Fruit fly (Drosophila melanogaster) whole organism, embryonic: ENCODE data around the gene ND-24.

Experiments used
- Bgb ChIP-seq: fragments of 200-800 bp; sonication (Bioruptor generic); IDR thresholded peaks from 2 replicates; pipeline ENCODE4 v1.3.6; 2022; ENCODE audit warnings: missing biosample characterization, missing genetic modification characterization; ENCODE audit not compliant: partially characterized antibody
- Bteb2 ChIP-seq: fragments of 200-800 bp; sonication (Bioruptor generic); optimal IDR thresholded peaks from 2 replicates; lab custom pipeline; 2016; ENCODE audit warnings: missing biosample characterization, missing genetic modification characterization
- CG1024 ChIP-seq: fragments of 200-800 bp; sonication (Bioruptor generic); IDR thresholded peaks from 2 replicates; pipeline ENCODE4 v1.3.6; 2022; ENCODE audit warnings: missing biosample characterization, missing genetic modification characterization
- CG10979 ChIP-seq: fragments of 200-800 bp; sonication (Bioruptor generic); optimal IDR thresholded peaks from 2 replicates; lab custom pipeline; 2018; ENCODE audit warnings: missing biosample characterization, mild to moderate bottlenecking, missing genetic modification characterization, moderate library complexity
- CG12071 ChIP-seq: fragments of 200-800 bp; sonication (Bioruptor generic); optimal IDR thresholded peaks from 3 replicates; lab custom pipeline; 2018; ENCODE audit warnings: missing biosample characterization, mild to moderate bottlenecking, missing genetic modification characterization
- CG1233 ChIP-seq: fragments of 200-800 bp; sonication (Bioruptor generic); optimal IDR thresholded peaks from 4 replicates; lab custom pipeline; 2018; ENCODE audit warnings: missing biosample characterization, mild to moderate bottlenecking, missing genetic modification characterization
- CG12744 ChIP-seq: fragments of 200-800 bp; sonication (Bioruptor generic); optimal IDR thresholded peaks from 2 replicates; lab custom pipeline; 2016; ENCODE audit warnings: missing biosample characterization, missing genetic modification characterization
- CG13296 ChIP-seq: fragments of 200-800 bp; sonication (Bioruptor generic); optimal IDR thresholded peaks from 3 replicates; lab custom pipeline; 2018; ENCODE audit warnings: missing biosample characterization, mild to moderate bottlenecking, missing genetic modification characterization
- CG17612 ChIP-seq: fragments of 200-800 bp; sonication (Bioruptor generic); IDR thresholded peaks from 2 replicates; pipeline ENCODE4 v1.3.6; 2022; ENCODE audit warnings: missing biosample characterization, missing genetic modification characterization
- CG18262 ChIP-seq: fragments of 200-800 bp; optimal IDR thresholded peaks from 3 replicates; lab custom pipeline; 2019; ENCODE audit warnings: missing biosample characterization, mild to moderate bottlenecking, missing genetic modification characterization, moderate library complexity
- CG2129 ChIP-seq: fragments of 200-800 bp; sonication (Bioruptor generic); IDR thresholded peaks from 2 replicates; pipeline ENCODE4 v1.3.6; 2022; ENCODE audit warnings: missing biosample characterization, missing genetic modification characterization; ENCODE audit not compliant: partially characterized antibody
- CG2202 ChIP-seq: fragments of 200-800 bp; sonication (Bioruptor generic); optimal IDR thresholded peaks from 2 replicates; lab custom pipeline; 2018; ENCODE audit warnings: missing biosample characterization, mild to moderate bottlenecking, missing genetic modification characterization
- CG4820 ChIP-seq: fragments of 200-800 bp; sonication (Bioruptor generic); optimal IDR thresholded peaks from 3 replicates; lab custom pipeline; 2016; ENCODE audit warnings: missing biosample characterization, missing genetic modification characterization
- CG7357 ChIP-seq: fragments of 200-800 bp; sonication (Bioruptor generic); IDR thresholded peaks from 3 replicates; pipeline ENCODE4 v1.3.6; 2022; ENCODE audit warnings: missing biosample characterization, missing genetic modification characterization
- CG8281 ChIP-seq: fragments of 200-800 bp; sonication (Bioruptor generic); optimal IDR thresholded peaks from 2 replicates; lab custom pipeline; 2018; ENCODE audit warnings: missing biosample characterization, mild to moderate bottlenecking, missing genetic modification characterization, moderate library complexity
- E2f2 ChIP-seq: fragments of 200-800 bp; sonication (Bioruptor generic); IDR thresholded peaks from 2 replicates; pipeline ENCODE4 v1.3.6; 2022; ENCODE audit warnings: missing biosample characterization, missing genetic modification characterization
- Ets65A ChIP-seq: fragments of 200-800 bp; sonication (Bioruptor generic); peaks from one replicate; lab custom pipeline; 2016; ENCODE audit warnings: missing biosample characterization, missing genetic modification characterization
- Gsc ChIP-seq: fragments of 200-800 bp; sonication (Bioruptor generic); IDR thresholded peaks from 2 replicates; pipeline ENCODE4 v1.3.6; 2022; ENCODE audit warnings: missing biosample characterization, missing genetic modification characterization
- HLH4C ChIP-seq: fragments of 200-800 bp; sonication (Bioruptor generic); IDR thresholded peaks from 3 replicates; pipeline ENCODE4 v1.3.6; 2022; ENCODE audit warnings: missing biosample characterization, missing genetic modification characterization; ENCODE audit not compliant: partially characterized antibody
- Lhr ChIP-seq: fragments of 200-800 bp; sonication (Bioruptor generic); optimal IDR thresholded peaks from 3 replicates; lab custom pipeline; 2017; ENCODE audit warnings: mild to moderate bottlenecking, missing biosample characterization, missing genetic modification reagents, missing genetic modification characterization
- Mes4 ChIP-seq: fragments of 200-800 bp; sonication (Bioruptor generic); optimal IDR thresholded peaks from 2 replicates; lab custom pipeline; 2016; ENCODE audit warnings: missing biosample characterization, missing genetic modification characterization
- NC2α ChIP-seq: fragments of 200-800 bp; sonication (Bioruptor generic); optimal IDR thresholded peaks from 2 replicates; lab custom pipeline; 2016; ENCODE audit warnings: missing biosample characterization, missing genetic modification characterization
- Nf-YA ChIP-seq: fragments of 200-800 bp; sonication (Bioruptor generic); IDR thresholded peaks from 2 replicates; pipeline ENCODE4 v1.3.6; 2022; ENCODE audit warnings: missing biosample characterization, missing genetic modification characterization
- Scr ChIP-seq: fragments of 200-800 bp; sonication (Bioruptor generic); IDR thresholded peaks from 2 replicates; pipeline ENCODE4 v1.3.6; 2022; ENCODE audit warnings: missing biosample characterization, missing genetic modification characterization; ENCODE audit not compliant: partially characterized antibody
- Sry-β ChIP-seq: fragments of 200-800 bp; sonication (Bioruptor generic); optimal IDR thresholded peaks from 2 replicates; lab custom pipeline; 2018; ENCODE audit warnings: missing biosample characterization, mild to moderate bottlenecking, missing genetic modification characterization, moderate library complexity
- Sry-δ ChIP-seq: fragments of 200-800 bp; sonication (Bioruptor generic); optimal IDR thresholded peaks from 2 replicates; lab custom pipeline; 2016; ENCODE audit warnings: missing biosample characterization, missing genetic modification characterization
- Stat92E ChIP-seq, 3 experiments: fragments of >200 bp in 2 of 3; fragments of 200-800 bp in 1 of 3; sonication (Bioruptor generic) in 1 of 3; optimal IDR thresholded peaks; 2 replicates each; lab custom pipeline; 2017 to 2019; ENCODE audit warnings: missing biosample characterization in 3 of 3, missing genetic modification characterization in 3 of 3, mild to moderate bottlenecking in 1 of 3, moderate library complexity in 1 of 3
- aop ChIP-seq: fragments of 200-800 bp; sonication (Bioruptor generic); IDR thresholded peaks from 2 replicates; pipeline ENCODE4 v1.3.6; 2022; ENCODE audit warnings: missing biosample characterization, missing genetic modification characterization
- cad ChIP-seq: fragments of >200 bp; optimal IDR thresholded peaks from 2 replicates; lab custom pipeline; 2017; ENCODE audit warnings: missing biosample characterization, missing genetic modification characterization
- chm ChIP-seq: fragments of 200-800 bp; sonication (Bioruptor generic); IDR thresholded peaks from 2 replicates; pipeline ENCODE4 v1.3.6; 2022; ENCODE audit warnings: missing biosample characterization, missing genetic modification characterization
- emc ChIP-seq: fragments of 200-800 bp; sonication (Bioruptor generic); optimal IDR thresholded peaks from 2 replicates; lab custom pipeline; 2016; ENCODE audit warnings: missing biosample characterization, missing genetic modification characterization
- fd102C ChIP-seq: fragments of 200-800 bp; sonication (Bioruptor generic); optimal IDR thresholded peaks from 2 replicates; lab custom pipeline; 2018; ENCODE audit warnings: missing biosample characterization, mild to moderate bottlenecking, missing genetic modification characterization, moderate library complexity
- gcm ChIP-seq: fragments of 200-800 bp; sonication (Bioruptor generic); optimal IDR thresholded peaks from 2 replicates; lab custom pipeline; 2019; ENCODE audit warnings: missing biosample characterization, mild to moderate bottlenecking, missing genetic modification characterization, moderate library complexity
- grn ChIP-seq: fragments of 200-800 bp; sonication (Bioruptor generic); optimal IDR thresholded peaks from 3 replicates; lab custom pipeline; 2017; ENCODE audit warnings: missing biosample characterization, missing genetic modification characterization
- her ChIP-seq: fragments of 200-800 bp; sonication (Bioruptor generic); optimal IDR thresholded peaks from 2 replicates; lab custom pipeline; 2016; ENCODE audit warnings: missing biosample characterization, missing genetic modification characterization
- jing ChIP-seq: fragments of 200-800 bp; sonication (Bioruptor generic); optimal IDR thresholded peaks from 2 replicates; lab custom pipeline; 2018; ENCODE audit warnings: missing biosample characterization, mild to moderate bottlenecking, missing genetic modification characterization
- maf-S ChIP-seq: fragments of 200-800 bp; sonication (Bioruptor generic); optimal IDR thresholded peaks from 2 replicates; lab custom pipeline; 2016; ENCODE audit warnings: missing biosample characterization, missing genetic modification characterization
- mirr ChIP-seq: fragments of 200-800 bp; sonication (Bioruptor generic); optimal IDR thresholded peaks from 3 replicates; lab custom pipeline; 2018; ENCODE audit warnings: missing biosample characterization, mild to moderate bottlenecking, missing genetic modification characterization
- p53 ChIP-seq: fragments of 200-800 bp; sonication (Bioruptor generic); optimal IDR thresholded peaks from 2 replicates; lab custom pipeline; 2016; ENCODE audit warnings: missing biosample characterization, missing genetic modification characterization
- pb ChIP-seq: fragments of 200-800 bp; sonication (Bioruptor generic); optimal IDR thresholded peaks from 3 replicates; lab custom pipeline; 2016; ENCODE audit warnings: missing biosample characterization, missing genetic modification characterization
- peb ChIP-seq: fragments of 200-800 bp; sonication (Bioruptor generic); IDR thresholded peaks from 2 replicates; pipeline ENCODE4 v1.3.6; 2022; ENCODE audit warnings: missing biosample characterization, missing genetic modification characterization
- prd ChIP-seq, 3 experiments: fragments of >200 bp in 2 of 3; fragments of 200-800 bp in 1 of 3; sonication (Bioruptor generic) in 1 of 3; optimal IDR thresholded peaks in 2 of 3; IDR thresholded peaks in 1 of 3; 2 replicates in 2 of 3; 3 replicates in 1 of 3; pipeline versions ENCODE4 v1.3.6 to Lab custom; 2017 to 2022; ENCODE audit warnings: missing biosample characterization in 1 of 3, missing genetic modification characterization in 1 of 3
- run ChIP-seq: fragments of 200-800 bp; sonication (Bioruptor generic); optimal IDR thresholded peaks from 3 replicates; lab custom pipeline; 2018; ENCODE audit warnings: missing biosample characterization, mild to moderate bottlenecking, missing genetic modification characterization
- salm ChIP-seq: fragments of 200-800 bp; sonication (Bioruptor generic); optimal IDR thresholded peaks from 2 replicates; lab custom pipeline; 2018; ENCODE audit warnings: missing biosample characterization, mild to moderate bottlenecking, missing genetic modification characterization
- shn ChIP-seq: fragments of 200-800 bp; sonication (Bioruptor generic); optimal IDR thresholded peaks from 3 replicates; lab custom pipeline; 2016; ENCODE audit warnings: missing biosample characterization, missing genetic modification characterization
- sima ChIP-seq: fragments of 200-800 bp; sonication (Bioruptor generic); optimal IDR thresholded peaks from 2 replicates; lab custom pipeline; 2016; ENCODE audit warnings: missing biosample characterization, missing genetic modification characterization
- so ChIP-seq: fragments of 200-800 bp; sonication (Bioruptor generic); IDR thresholded peaks from 3 replicates; pipeline ENCODE4 v1.3.6; 2022; ENCODE audit warnings: missing biosample characterization, missing genetic modification characterization
- zfh1 ChIP-seq: fragments of 200-800 bp; sonication (Bioruptor generic); IDR thresholded peaks from 3 replicates; pipeline ENCODE4 v1.3.6; 2022; ENCODE audit warnings: missing biosample characterization, missing genetic modification characterization
- zfh2 ChIP-seq: fragments of 200-800 bp; sonication (Bioruptor generic); optimal IDR thresholded peaks from 2 replicates; lab custom pipeline; 2016; ENCODE audit warnings: missing biosample characterization, missing genetic modification characterization

The ND-24 gene

DNA sequence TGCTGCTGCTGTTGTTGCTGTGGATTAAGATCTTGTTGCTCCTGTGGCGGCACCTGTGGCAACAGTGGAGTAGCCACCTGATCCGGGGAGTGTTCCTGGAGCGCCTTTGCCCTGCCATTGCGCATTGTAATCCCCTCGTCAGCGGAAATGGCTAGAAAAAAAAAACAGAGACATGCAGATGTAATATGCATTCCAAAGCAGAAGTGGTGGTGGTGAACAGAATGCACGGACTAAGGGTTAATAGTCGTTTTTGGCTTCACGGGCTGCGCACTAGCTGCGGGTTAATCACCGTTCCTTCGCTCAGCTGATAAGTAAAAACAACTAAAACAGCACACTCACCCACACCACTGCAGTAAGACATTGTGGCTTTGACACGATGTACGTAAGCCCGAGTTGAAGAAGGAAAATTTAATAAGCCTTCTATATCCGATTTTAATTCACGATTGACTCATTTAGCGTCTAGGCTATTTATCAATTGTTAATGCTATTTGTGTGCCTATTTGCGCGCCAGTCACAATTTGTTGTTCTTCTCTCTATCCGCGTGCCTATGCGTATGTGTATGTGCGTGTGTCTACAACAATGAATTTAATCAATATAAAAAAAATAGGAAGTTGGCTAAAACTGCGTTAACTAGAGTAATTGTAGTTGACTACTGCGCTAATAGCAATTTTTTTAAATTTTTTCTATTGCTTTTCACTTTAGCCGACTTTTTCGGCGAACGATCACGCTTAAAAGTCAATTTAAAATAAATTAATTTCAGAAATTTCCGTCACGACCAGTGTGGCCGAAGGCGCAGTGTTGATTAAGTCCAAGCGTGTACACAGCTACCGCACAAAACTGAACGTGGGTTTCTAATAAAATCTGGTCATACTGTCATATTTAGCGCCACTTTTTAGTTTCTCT, 4.5 kb upstream of the ND-24 start, which contains the start of gene stas (continued):
- no peak for TF ChIP-seq shn (GFP tag; lab: Kevin White, UChicago)
- no peak for TF ChIP-seq gcm (GFP tag; lab: Kevin White, UChicago)
- TF ChIP-seq jing (GFP tag; lab: Kevin White, UChicago), result no peak
- no peak for TF ChIP-seq CG4820 (GFP tag; lab: Kevin White, UChicago)
- no peak for TF ChIP-seq grn (GFP tag; lab: Kevin White, UChicago)
- no peak for TF ChIP-seq CG8281
- TF ChIP-seq CG1233 (GFP tag; lab: Kevin White, UChicago), result peak; percentile 11
- TF ChIP-seq chm (GFP tag; lab: Robert Waterston, UW), result no peak
- TF ChIP-seq CG2202 (tag; lab: Kevin White, UChicago), result no peak
- no peak for TF ChIP-seq NC2α (GFP tag; lab: Kevin White, UChicago)
- no peak for TF ChIP-seq HLH4C
- TF ChIP-seq Ets65A (GFP tag; lab: Kevin White, UChicago), result no peak
- no peak for TF ChIP-seq CG1024 (GFP tag; lab: Robert Waterston, UW)
- no peak for TF ChIP-seq emc (GFP tag; lab: Kevin White, UChicago)
- TF ChIP-seq her (GFP tag; lab: Kevin White, UChicago), result no peak
- no peak for TF ChIP-seq CG10979 (tag; lab: Kevin White, UChicago)
- TF ChIP-seq so (GFP tag; lab: Robert Waterston, UW), result no peak
- no peak for TF ChIP-seq pb
- no peak; the same call in 1 of the 2 replicates for TF ChIP-seq Scr (GFP tag; lab: Robert Waterston, UW)
- TF ChIP-seq prd (optimal IDR thresholded peaks at IDR 0.05; lab: Kevin White, UChicago), result no peak
- TF ChIP-seq prd (GFP tag; IDR thresholded peaks at IDR 0.05; lab: Robert Waterston, UW), result no peak
- no peak for TF ChIP-seq zfh2 (GFP tag; lab: Kevin White, UChicago)
- TF ChIP-seq maf-S (GFP tag; lab: Kevin White, UChicago), result no peak
- TF ChIP-seq Nf-YA, result no peak
- TF ChIP-seq CG18262 (tag; lab: Kevin White, UChicago), result peak; percentile 4
- peak; percentile 20 for TF ChIP-seq Lhr (GFP tag; lab: Kevin White, UChicago)
- no peak for TF ChIP-seq run (tag; lab: Kevin White, UChicago)
- peak; percentile 36 for TF ChIP-seq CG13296
- TF ChIP-seq Gsc, result no peak
- TF ChIP-seq sima, result no peak
- TF ChIP-seq CG2129 (GFP tag; lab: Robert Waterston, UW), result no peak
- no peak for TF ChIP-seq fd102C
- no peak for TF ChIP-seq CG17612 (GFP tag; lab: Robert Waterston, UW)
- no peak for TF ChIP-seq zfh1 (GFP tag; lab: Robert Waterston, UW)
- TF ChIP-seq salm, result no peak
- no peak for TF ChIP-seq cad (GFP tag; lab: Kevin White, UChicago)
- TF ChIP-seq Bgb (GFP tag; lab: Robert Waterston, UW), result peak; percentile 53; the same call in 1 of the 2 replicates
- TF ChIP-seq CG12071 (GFP tag; lab: Kevin White, UChicago), result no peak
- peak in 1 of 3 experiments; percentile 14 for TF ChIP-seq Stat92E (GFP tag; optimal IDR thresholded peaks at IDR 0.05; lab: Kevin White, UChicago)
- TF ChIP-seq CG12744 (GFP tag; lab: Kevin White, UChicago), result no peak
- no peak for TF ChIP-seq aop (GFP tag; lab: Robert Waterston, UW)
- no peak for TF ChIP-seq peb (GFP tag; lab: Robert Waterston, UW)
- no peak for TF ChIP-seq mirr (GFP tag; lab: Kevin White, UChicago)
- no peak for TF ChIP-seq p53 (GFP tag; lab: Kevin White, UChicago)
- TF ChIP-seq Bteb2 (GFP tag; lab: Kevin White, UChicago), result no peak
- TF ChIP-seq CG7357, result no peak
- no peak for TF ChIP-seq Mes4 (GFP tag; lab: Kevin White, UChicago)
- TF ChIP-seq Sry-β (GFP tag; lab: Kevin White, UChicago), result no peak
- TF ChIP-seq Sry-δ (GFP tag; lab: Kevin White, UChicago), result no peak
- peak; percentile 86 for TF ChIP-seq E2f2 (GFP tag; lab: Robert Waterston, UW)
